Fruit fly (Drosophila melanogaster): ENCODE measurements around the gene Vps2.
A peak's percentile ranks its signal among the peaks of the same experiment; 100 is the strongest.

Vps2 gene

DNA sequence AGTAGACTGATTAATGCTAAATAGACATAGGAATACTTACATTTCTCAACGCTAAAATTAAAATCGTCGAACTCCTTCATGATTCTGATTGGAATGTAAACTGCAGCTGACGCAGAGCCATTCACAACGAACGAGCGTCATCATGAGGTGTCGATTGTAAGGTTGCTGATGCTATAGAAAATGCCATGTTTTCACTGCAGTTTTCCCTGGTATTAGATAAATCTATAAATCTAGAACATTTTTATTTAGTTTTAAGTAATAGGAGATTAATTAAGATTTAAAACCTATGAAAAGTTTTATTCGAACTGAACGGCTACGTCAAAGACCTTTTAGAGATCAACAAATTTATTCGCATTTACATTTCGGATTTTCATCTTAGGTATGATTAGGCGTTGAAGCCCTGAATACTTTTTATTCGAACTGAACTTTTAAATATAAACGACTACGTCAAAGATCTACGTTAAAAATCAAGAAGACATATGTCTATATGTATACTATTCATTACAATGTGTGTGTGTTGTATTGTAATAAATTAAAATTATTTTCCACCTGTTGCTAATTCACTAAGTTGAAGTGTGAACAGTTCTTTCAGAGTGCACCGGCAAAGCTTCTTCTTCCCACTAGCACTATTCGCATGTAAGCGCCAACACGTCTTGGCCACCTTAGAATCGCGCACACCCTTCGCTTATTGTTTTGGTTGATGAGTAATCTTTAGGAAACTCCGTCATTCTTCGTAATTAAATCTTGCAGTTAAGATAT lies at the start of gene Vps2, which contains the start of gene Exo84:
TSS of gene Vps2 (plus strand) at position 672 of the 759 bp plus-strand sequence.
TSS of gene Exo84 (minus strand) at position 108 of the 759 bp plus-strand sequence.
- TF ChIP-seq CG8478 (optimal IDR thresholded peaks at IDR 0.05): no peak

DNA sequence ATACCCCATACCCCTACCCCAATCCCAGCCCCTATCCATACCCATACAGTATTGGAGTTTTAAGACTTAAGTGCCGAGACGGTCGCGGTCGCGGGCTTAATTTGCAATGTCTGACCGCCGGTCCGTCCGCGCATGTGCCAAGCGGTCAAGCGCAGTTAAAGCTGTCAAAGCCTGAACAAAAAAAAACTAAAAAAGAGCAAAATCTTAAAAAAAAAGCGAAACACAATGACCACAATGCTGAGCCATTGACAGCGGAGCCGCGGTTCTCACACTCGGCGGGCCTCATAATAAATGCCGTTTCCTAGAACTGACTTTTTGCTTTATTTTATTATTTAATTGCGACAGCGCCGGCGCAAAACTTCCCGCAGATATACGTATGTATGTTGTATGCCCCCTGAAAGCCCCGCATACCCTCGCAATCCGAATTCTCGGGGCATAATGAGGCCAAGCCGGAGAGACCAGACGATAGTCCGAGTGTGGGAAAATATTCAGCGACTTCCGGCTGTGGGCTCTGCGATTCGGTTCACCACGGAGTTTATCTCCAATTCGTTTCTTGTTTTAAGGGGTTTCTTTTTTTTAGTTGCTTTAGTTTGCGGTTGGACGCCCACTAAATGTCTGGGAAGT lies 48.1 kb upstream of the Vps2 start:
- no peak for TF ChIP-seq usp (GFP tag; optimal IDR thresholded peaks at IDR 0.05)
- no peak for TF ChIP-seq CG8478 (optimal IDR thresholded peaks at IDR 0.05)
- no peak for TF ChIP-seq psq (optimal IDR thresholded peaks at IDR 0.05)
- no peak for TF ChIP-seq Dll (optimal IDR thresholded peaks at IDR 0.05)
- peak in 1 of 2 experiments; percentile 20 for TF ChIP-seq EcR (GFP tag; optimal IDR thresholded peaks at IDR 0.05)
- no peak for TF ChIP-seq pan (optimal IDR thresholded peaks at IDR 0.05)

DNA sequence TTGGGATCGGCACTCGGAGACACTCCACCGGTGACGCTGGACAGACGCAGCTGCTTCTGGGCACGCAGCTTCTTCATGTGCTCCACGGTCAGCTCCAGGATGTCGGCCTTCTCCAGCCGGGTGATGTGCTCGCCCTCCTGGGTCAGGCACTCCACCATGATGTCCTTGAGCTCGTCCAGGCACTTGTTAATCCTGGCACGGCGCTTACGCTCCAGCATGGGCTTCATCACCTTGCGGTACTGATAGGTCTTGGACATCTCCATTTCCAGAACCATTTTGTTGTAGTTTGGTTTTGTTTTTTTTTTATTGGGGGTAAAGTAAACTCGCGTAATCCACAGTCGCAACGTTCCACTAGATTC lies 47.0 kb upstream of the Vps2 start:
- no peak for TF ChIP-seq Dll (optimal IDR thresholded peaks at IDR 0.05)
- no peak for TF ChIP-seq psq (optimal IDR thresholded peaks at IDR 0.05)
- TF ChIP-seq usp (GFP tag; optimal IDR thresholded peaks at IDR 0.05): no peak
- TF ChIP-seq CG8478 (optimal IDR thresholded peaks at IDR 0.05): no peak
- no peak for TF ChIP-seq pan (optimal IDR thresholded peaks at IDR 0.05)
- no peak for TF ChIP-seq EcR (GFP tag; optimal IDR thresholded peaks at IDR 0.05)

DNA sequence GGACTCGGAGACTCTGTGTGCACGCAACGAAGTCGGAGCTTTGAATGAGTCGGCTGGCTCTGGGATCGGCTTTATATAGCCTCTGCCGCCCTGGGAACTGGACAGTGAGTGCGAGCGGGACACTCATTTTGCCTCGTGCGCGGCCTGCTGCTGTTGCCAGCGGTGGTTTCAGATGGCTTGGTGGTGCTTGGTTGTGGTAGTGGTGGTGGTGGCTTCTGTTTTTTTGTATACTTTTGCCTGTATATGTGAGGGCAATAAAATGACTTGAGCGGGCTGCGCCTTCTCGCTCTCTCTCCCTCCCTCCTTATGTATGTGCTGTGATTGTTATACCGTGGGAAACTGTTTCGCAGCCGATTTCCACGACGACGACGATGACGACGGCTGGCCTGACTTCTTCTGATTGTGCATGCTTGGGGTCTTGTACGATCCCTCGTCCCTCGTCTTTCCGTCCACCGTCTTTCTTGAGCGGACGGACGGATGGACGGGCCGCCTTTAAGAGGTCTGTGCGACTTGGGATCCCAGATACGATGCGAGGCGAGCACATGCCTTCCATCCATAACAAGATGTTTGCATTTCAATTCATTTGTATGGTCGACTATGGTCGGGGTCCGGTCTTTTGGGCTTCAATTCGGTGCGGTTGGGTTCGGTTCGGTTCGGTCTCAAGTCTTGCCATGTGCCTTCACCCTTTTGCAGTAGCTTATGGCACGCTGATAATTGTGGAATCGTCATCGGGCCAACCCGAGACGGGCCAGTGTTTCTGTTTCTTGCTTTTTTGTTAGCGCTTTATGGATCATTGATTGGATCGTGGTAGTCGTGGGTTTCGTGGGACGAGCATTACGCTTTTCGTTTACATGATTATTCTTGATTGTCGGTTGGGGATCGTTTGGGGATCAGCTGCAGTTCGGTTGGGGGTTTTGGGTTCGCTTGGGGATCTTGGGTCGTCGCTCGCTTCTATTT lies 46.4 kb upstream of the Vps2 start:
- TF ChIP-seq usp (GFP tag; optimal IDR thresholded peaks at IDR 0.05) (no peak), EcR (GFP tag; optimal IDR thresholded peaks at IDR 0.05) (peak in 1 of 2 experiments; percentile 52), Dll (optimal IDR thresholded peaks at IDR 0.05) (peak; percentile 71)

dm6 chr3R:26007298-26007697 lies 45.3 kb upstream of the Vps2 start:
- TF ChIP-seq CG8478 (optimal IDR thresholded peaks at IDR 0.05) (no peak), pan (optimal IDR thresholded peaks at IDR 0.05) (no peak), Dll (optimal IDR thresholded peaks at IDR 0.05) (no peak), usp (GFP tag; optimal IDR thresholded peaks at IDR 0.05) (no peak), psq (optimal IDR thresholded peaks at IDR 0.05) (no peak), EcR (GFP tag; optimal IDR thresholded peaks at IDR 0.05) (no peak)

DNA sequence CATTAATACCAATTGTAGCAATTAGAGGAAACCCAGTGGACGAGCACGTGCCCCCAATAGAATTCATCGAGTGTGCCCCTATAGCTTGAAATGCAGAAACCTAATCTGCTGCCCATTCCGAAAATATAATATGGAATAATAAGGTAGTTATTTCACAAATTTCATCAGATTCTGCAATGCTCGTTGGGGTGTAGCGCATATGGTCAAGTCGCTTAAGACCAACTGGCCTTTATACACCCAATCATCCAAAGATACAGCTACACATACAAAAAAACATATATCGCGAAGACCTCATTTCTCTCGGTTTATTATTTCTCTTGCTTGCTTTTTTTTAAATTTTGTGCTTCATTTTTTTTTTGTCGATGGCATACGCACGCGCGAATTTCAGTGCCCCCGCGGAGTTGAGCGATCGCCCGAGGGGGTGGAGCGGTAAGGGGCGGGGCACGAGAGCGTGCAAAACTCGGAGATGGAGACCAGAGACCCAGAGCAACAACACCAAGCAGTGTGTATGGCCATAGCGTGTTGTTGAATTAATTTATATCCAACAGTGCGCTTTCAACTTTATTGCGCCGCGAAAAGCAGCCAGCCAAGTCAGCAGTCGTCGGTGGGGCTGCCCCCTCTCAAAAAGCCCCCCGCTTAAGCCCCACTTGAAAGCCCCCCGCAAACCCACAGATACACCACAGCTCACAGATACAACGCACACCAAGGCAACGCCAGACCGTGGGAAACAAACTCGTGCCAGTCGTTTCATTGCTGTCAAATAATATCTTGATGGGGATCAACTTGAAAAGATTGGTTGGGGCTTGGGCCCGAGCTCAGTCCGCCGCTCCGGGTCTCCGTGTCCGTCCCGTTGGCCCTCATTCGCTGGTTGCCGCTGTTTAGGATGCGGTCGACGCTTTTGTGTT lies 44.4 kb upstream of the Vps2 start:
- TF ChIP-seq pan (optimal IDR thresholded peaks at IDR 0.05) (no peak), Dll (optimal IDR thresholded peaks at IDR 0.05) (peak; percentile 83), EcR (GFP tag; optimal IDR thresholded peaks at IDR 0.05) (peak; percentile 20 to 71), usp (GFP tag; optimal IDR thresholded peaks at IDR 0.05) (no peak), psq (optimal IDR thresholded peaks at IDR 0.05) (no peak), CG8478 (optimal IDR thresholded peaks at IDR 0.05) (no peak)

- TF ChIP-seq pan (optimal IDR thresholded peaks at IDR 0.05) (no peak), EcR (GFP tag; optimal IDR thresholded peaks at IDR 0.05) (peak in 1 of 2 experiments; percentile 37), Dll (optimal IDR thresholded peaks at IDR 0.05) (no peak), CG8478 (optimal IDR thresholded peaks at IDR 0.05) (no peak), usp (GFP tag; optimal IDR thresholded peaks at IDR 0.05) (no peak), psq (optimal IDR thresholded peaks at IDR 0.05) (no peak)
Measured at dm6 chr3R:26008892-26009539, 43.6 kb upstream of the Vps2 start.

DNA sequence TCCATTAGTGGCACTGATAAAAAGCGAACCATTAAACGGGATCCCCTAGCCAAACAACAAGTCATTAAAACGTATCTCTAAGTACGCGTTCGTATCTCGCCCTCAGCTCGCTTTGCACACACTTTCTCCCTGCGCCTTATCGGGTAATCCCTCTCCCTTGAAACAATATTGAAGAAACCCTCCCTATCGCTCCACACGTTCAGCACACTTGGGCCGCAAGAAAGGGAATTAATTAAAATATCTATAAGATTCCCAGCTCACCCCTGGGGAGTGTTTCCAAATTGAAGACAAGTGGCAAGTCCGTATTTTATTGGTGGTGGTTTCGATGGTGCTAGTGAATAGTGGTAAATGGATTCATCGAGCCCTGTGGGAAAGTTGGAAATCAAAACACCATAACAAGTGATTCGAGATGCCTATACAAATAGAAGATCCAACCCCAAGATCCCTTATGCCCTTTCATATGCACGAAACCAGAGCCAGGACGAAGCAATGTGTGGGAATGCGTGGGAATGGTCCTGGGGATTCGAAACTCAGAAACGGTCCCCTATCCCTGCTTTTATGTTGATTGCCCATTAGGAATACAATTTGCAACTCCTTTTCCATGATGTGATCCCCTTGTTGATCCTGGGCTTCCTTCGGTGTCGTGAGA lies 42.7 kb upstream of the Vps2 start:
- no peak for TF ChIP-seq psq (optimal IDR thresholded peaks at IDR 0.05)
- no peak for TF ChIP-seq CG8478 (optimal IDR thresholded peaks at IDR 0.05)
- no peak for TF ChIP-seq EcR (GFP tag; optimal IDR thresholded peaks at IDR 0.05)
- TF ChIP-seq usp (GFP tag; optimal IDR thresholded peaks at IDR 0.05): no peak
- no peak for TF ChIP-seq pan (optimal IDR thresholded peaks at IDR 0.05)
- no peak for TF ChIP-seq Dll (optimal IDR thresholded peaks at IDR 0.05)

DNA sequence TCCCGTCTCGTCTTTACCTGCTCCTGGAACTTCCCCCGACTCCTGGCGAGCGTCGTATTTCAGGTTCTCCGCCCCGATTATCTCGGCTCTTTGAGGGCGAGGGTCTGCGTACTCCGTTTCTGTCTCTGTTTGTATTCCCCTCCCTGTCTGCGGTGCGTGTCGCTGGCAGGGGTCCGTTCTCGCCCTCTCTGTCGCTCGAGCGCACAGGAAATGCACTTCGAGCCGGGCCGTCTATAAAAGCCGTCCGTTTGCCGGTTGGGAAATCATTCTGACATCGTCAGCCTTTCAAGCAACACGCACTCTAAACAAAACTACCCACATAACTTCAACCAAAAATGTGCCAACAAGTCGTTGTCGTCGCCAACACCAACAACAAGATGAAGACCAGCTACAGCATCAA lies 42.0 kb upstream of the Vps2 start:
- TF ChIP-seq CG8478 (optimal IDR thresholded peaks at IDR 0.05) (no peak), psq (optimal IDR thresholded peaks at IDR 0.05) (no peak)

dm6 chr3R:26011542-26011941 lies 41.1 kb upstream of the Vps2 start:
- TF ChIP-seq psq (optimal IDR thresholded peaks at IDR 0.05) (no peak), CG8478 (optimal IDR thresholded peaks at IDR 0.05) (no peak), Dll (optimal IDR thresholded peaks at IDR 0.05) (no peak), EcR (GFP tag; optimal IDR thresholded peaks at IDR 0.05) (no peak), usp (GFP tag; optimal IDR thresholded peaks at IDR 0.05) (no peak), pan (optimal IDR thresholded peaks at IDR 0.05) (no peak)
